Fruit fly (Drosophila melanogaster): ENCODE data around the gene alpha-Est1.

DNA sequence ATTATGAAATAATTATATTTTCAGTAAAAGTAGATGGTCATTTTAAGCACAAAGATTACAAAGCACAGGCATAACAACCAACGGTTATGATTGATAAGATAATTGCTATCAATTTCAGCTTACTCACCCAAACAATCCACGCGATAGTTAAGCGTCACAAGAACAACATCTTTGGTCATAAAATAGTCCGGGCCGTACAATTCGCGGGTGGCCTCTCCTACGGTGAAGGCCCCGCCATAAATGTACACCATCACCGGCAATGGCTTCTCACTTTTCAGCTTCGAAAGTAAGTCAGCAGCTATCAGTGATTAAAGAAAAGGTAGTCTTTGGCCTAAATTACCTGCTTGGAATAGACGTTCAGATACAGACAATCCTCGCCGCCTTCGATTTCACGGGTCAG is 13.3 kb downstream of the alpha-Est1 start:
- TF ChIP-seq sage (GFP tag; optimal IDR thresholded peaks at IDR 0.05) (no peak), dsf (GFP tag; optimal IDR thresholded peaks at IDR 0.05; ENCODE audit: borderline replicate concordance) (no peak), usp (GFP tag; optimal IDR thresholded peaks at IDR 0.05) (no peak), OdsH (GFP tag; optimal IDR thresholded peaks at IDR 0.05) (no peak), br (GFP tag; optimal IDR thresholded peaks at IDR 0.05) (no peak), Rel (GFP tag; optimal IDR thresholded peaks at IDR 0.05) (no peak), Rel (tag; optimal IDR thresholded peaks at IDR 0.05) (no peak), Myc (optimal IDR thresholded peaks at IDR 0.05) (no peak), Hr78 (GFP tag; optimal IDR thresholded peaks at IDR 0.05) (no peak), GATAd (GFP tag; optimal IDR thresholded peaks at IDR 0.05) (no peak)
